Fruit fly (Drosophila melanogaster): Measurements from ENCODE around the gene a6.

The a6 gene

dm6 chrX:1692553-1692952, 3.1 kb downstream of the a6 start, which contains the start of gene CG32809:
CG32809 (minus strand) TSS chrX:1692768.
- no peak for TF ChIP-seq Jra (GFP tag; optimal IDR thresholded peaks at IDR 0.05)

dm6 chrX:1691475-1691874, 4.2 kb downstream of the a6 start:
- TF ChIP-seq pan (optimal IDR thresholded peaks at IDR 0.05) (no peak), br (GFP tag; optimal IDR thresholded peaks at IDR 0.05) (no peak), psq (GFP tag; optimal IDR thresholded peaks at IDR 0.05) (no peak), OdsH (GFP tag; optimal IDR thresholded peaks at IDR 0.05) (no peak), Mio (GFP tag; optimal IDR thresholded peaks at IDR 0.05) (no peak), Jra (GFP tag; optimal IDR thresholded peaks at IDR 0.05) (no peak), brk (GFP tag; optimal IDR thresholded peaks at IDR 0.05) (no peak), Myc (optimal IDR thresholded peaks at IDR 0.05) (no peak), foxo (GFP tag; optimal IDR thresholded peaks at IDR 0.05) (no peak), Rel (GFP tag; optimal IDR thresholded peaks at IDR 0.05) (no peak), Rel (tag; optimal IDR thresholded peaks at IDR 0.05) (no peak), dl (GFP tag; optimal IDR thresholded peaks at IDR 0.05; ENCODE audit: insufficient read depth in 1 of 2, partially characterized antibody in 2 of 2) (no peak)

- TF ChIP-seq ey (GFP tag; optimal IDR thresholded peaks at IDR 0.05) (no peak), h (GFP tag; optimal IDR thresholded peaks at IDR 0.05) (no peak), dsf (GFP tag; optimal IDR thresholded peaks at IDR 0.05; ENCODE audit: borderline replicate concordance) (no peak), HLH106 (tag; optimal IDR thresholded peaks at IDR 0.05) (no peak), CG32264 (GFP tag; optimal IDR thresholded peaks at IDR 0.05) (no peak), Hr83 (GFP tag; optimal IDR thresholded peaks at IDR 0.05; ENCODE audit: poor library complexity, severe bottlenecking) (no peak), fru (GFP tag; optimal IDR thresholded peaks at IDR 0.05) (no peak), sage (GFP tag; optimal IDR thresholded peaks at IDR 0.05) (no peak), Dif (GFP tag; optimal IDR thresholded peaks at IDR 0.05; ENCODE audit: partially characterized antibody) (no peak), Jra (GFP tag; optimal IDR thresholded peaks at IDR 0.05) (no peak), GATAd (GFP tag; optimal IDR thresholded peaks at IDR 0.05) (no peak), psq (GFP tag; optimal IDR thresholded peaks at IDR 0.05) (no peak), N (GFP tag; optimal IDR thresholded peaks at IDR 0.05) (no peak), dmrt93B (GFP tag; optimal IDR thresholded peaks at IDR 0.05) (no peak), Myc (optimal IDR thresholded peaks at IDR 0.05) (no peak), Rel (GFP tag; optimal IDR thresholded peaks at IDR 0.05) (no peak), Rel (tag; optimal IDR thresholded peaks at IDR 0.05) (no peak)
These were observed 9.4 kb downstream of the a6 start, which contains the start of gene b6 for dm6 chrX:1686305-1686704. b6 (plus strand) TSS chrX:1686624.

dm6 chrX:1681266-1681665, 14.4 kb downstream of the a6 start, which contains the start of gene CG14797:
CG14797 (plus strand) TSS chrX:1681566.
- no peak for TF ChIP-seq CrebA (GFP tag; optimal IDR thresholded peaks at IDR 0.05; ENCODE audit: borderline replicate concordance)
- no peak for TF ChIP-seq Dif (GFP tag; optimal IDR thresholded peaks at IDR 0.05; ENCODE audit: partially characterized antibody)

- TF ChIP-seq Dfd (GFP tag; optimal IDR thresholded peaks at IDR 0.05) (no peak), sage (GFP tag; optimal IDR thresholded peaks at IDR 0.05) (no peak), usp (GFP tag; optimal IDR thresholded peaks at IDR 0.05) (no peak), br (GFP tag; optimal IDR thresholded peaks at IDR 0.05) (no peak), Sp1 (GFP tag; optimal IDR thresholded peaks at IDR 0.05) (no peak), h (GFP tag; optimal IDR thresholded peaks at IDR 0.05) (no peak)
These were observed 25.8 kb downstream of the a6 start for dm6 chrX:1669840-1670239.

- TF ChIP-seq jim (GFP tag; optimal IDR thresholded peaks at IDR 0.05) (no peak), CG32264 (GFP tag; optimal IDR thresholded peaks at IDR 0.05) (no peak), foxo (GFP tag; optimal IDR thresholded peaks at IDR 0.05) (peak in 1 of 2 experiments; percentile 84), Rel (GFP tag; optimal IDR thresholded peaks at IDR 0.05) (peak; percentile 25), Rel (tag; optimal IDR thresholded peaks at IDR 0.05) (peak; percentile 63), psq (GFP tag; optimal IDR thresholded peaks at IDR 0.05) (peak; percentile 67), Hnf4 (GFP tag; optimal IDR thresholded peaks at IDR 0.05) (peak; percentile 78), dmrt93B (GFP tag; optimal IDR thresholded peaks at IDR 0.05) (peak; percentile 66), Myc (optimal IDR thresholded peaks at IDR 0.05) (peak; percentile 58), CG9705 (GFP tag; optimal IDR thresholded peaks at IDR 0.05) (peak; percentile 52), brk (GFP tag; optimal IDR thresholded peaks at IDR 0.05) (no peak), N (GFP tag; optimal IDR thresholded peaks at IDR 0.05) (no peak), Jra (GFP tag; optimal IDR thresholded peaks at IDR 0.05) (peak; percentile 22), sv (GFP tag; optimal IDR thresholded peaks at IDR 0.05) (peak; percentile 37), rgr (GFP tag; optimal IDR thresholded peaks at IDR 0.05) (peak; percentile 75), Hr78 (GFP tag; optimal IDR thresholded peaks at IDR 0.05) (no peak), woc (GFP tag; optimal IDR thresholded peaks at IDR 0.05) (peak; percentile 56), OdsH (GFP tag; optimal IDR thresholded peaks at IDR 0.05) (peak; percentile 68), usp (GFP tag; optimal IDR thresholded peaks at IDR 0.05) (no peak), fru (GFP tag; optimal IDR thresholded peaks at IDR 0.05) (peak; percentile 68), h (GFP tag; optimal IDR thresholded peaks at IDR 0.05) (peak; percentile 73), Hr83 (GFP tag; optimal IDR thresholded peaks at IDR 0.05; ENCODE audit: poor library complexity, severe bottlenecking) (peak; percentile 60), HLH106 (tag; optimal IDR thresholded peaks at IDR 0.05) (peak; percentile 84), sage (GFP tag; optimal IDR thresholded peaks at IDR 0.05) (peak; percentile 77), br (GFP tag; optimal IDR thresholded peaks at IDR 0.05) (peak; percentile 56), dsf (GFP tag; optimal IDR thresholded peaks at IDR 0.05; ENCODE audit: borderline replicate concordance) (peak; percentile 47), ey (GFP tag; optimal IDR thresholded peaks at IDR 0.05) (peak; percentile 31), Sp1 (GFP tag; optimal IDR thresholded peaks at IDR 0.05) (peak; percentile 70)
These were observed 26.5 kb downstream of the a6 start, which contains the start of the genes CG3740 and hfw for dm6 chrX:1669214-1669613. CG3740 (minus strand) TSS chrX:1669297. hfw (plus strand) TSS chrX:1669570.
